Fruit fly (Drosophila melanogaster) whole organism, embryonic: Measurements from ENCODE around the gene Unc50.
A peak's percentile ranks its signal among the peaks of the same experiment; 100 is the strongest.

ENCODE experiments used
- CG11456 ChIP-seq: fragments of 200-800 bp; sonication (Bioruptor generic); IDR thresholded peaks from 3 replicates; pipeline ENCODE4 v1.3.6; 2022; ENCODE audit warnings: missing biosample characterization, missing genetic modification characterization
- CG1529 ChIP-seq: fragments of 200-800 bp; sonication (Bioruptor generic); optimal IDR thresholded peaks from 3 replicates; lab custom pipeline; 2018; ENCODE audit warnings: missing biosample characterization, missing genetic modification characterization
- CG15601 ChIP-seq: fragments of 200-800 bp; sonication (Bioruptor generic); optimal IDR thresholded peaks from 3 replicates; lab custom pipeline; 2019; ENCODE audit warnings: missing biosample characterization, mild to moderate bottlenecking, missing genetic modification characterization, moderate library complexity
- CG34224 ChIP-seq: fragments of 200-800 bp; sonication (Bioruptor generic); IDR thresholded peaks from 3 replicates; pipeline ENCODE4 v1.3.6; 2022; ENCODE audit warnings: missing biosample characterization, missing genetic modification characterization; ENCODE audit not compliant: partially characterized antibody
- CG3838 ChIP-seq: fragments of 200-800 bp; sonication (Bioruptor generic); optimal IDR thresholded peaks from 3 replicates; lab custom pipeline; 2016; ENCODE audit warnings: missing biosample characterization, missing genetic modification characterization
- CG6791 ChIP-seq: fragments of 200-800 bp; sonication (Bioruptor generic); IDR thresholded peaks from 3 replicates; pipeline ENCODE4 v1.3.6; 2022; ENCODE audit warnings: missing biosample characterization, missing genetic modification characterization; ENCODE audit not compliant: partially characterized antibody
- CG6854 ChIP-seq: fragments of 200-800 bp; sonication (Bioruptor generic); optimal IDR thresholded peaks from 3 replicates; lab custom pipeline; 2017; ENCODE audit warnings: missing biosample characterization, mild to moderate bottlenecking, missing genetic modification characterization
- CG7357 ChIP-seq: fragments of 200-800 bp; sonication (Bioruptor generic); IDR thresholded peaks from 3 replicates; pipeline ENCODE4 v1.3.6; 2022; ENCODE audit warnings: missing biosample characterization, missing genetic modification characterization
- D19A ChIP-seq: fragments of 200-800 bp; optimal IDR thresholded peaks from 3 replicates; lab custom pipeline; 2019; ENCODE audit warnings: missing biosample characterization, mild to moderate bottlenecking, missing genetic modification characterization, moderate library complexity
- Dfd ChIP-seq, 2 experiments: fragments of >200 bp; optimal IDR thresholded peaks; 2 replicates each; lab custom pipeline; 2017; ENCODE audit warnings: missing biosample characterization in 2 of 2, missing genetic modification characterization in 2 of 2
- Fer1 ChIP-seq: fragments of 200-800 bp; sonication (Bioruptor generic); optimal IDR thresholded peaks from 2 replicates; lab custom pipeline; 2017; ENCODE audit warnings: missing biosample characterization, mild to moderate bottlenecking, missing genetic modification characterization
- Hr78 ChIP-seq, 2 experiments: fragments of 200-800 bp in 1 of 2; fragments of >200 bp in 1 of 2; sonication (Bioruptor generic) in 1 of 2; optimal IDR thresholded peaks; 2 replicates each; lab custom pipeline; 2017 to 2019; ENCODE audit warnings: missing biosample characterization in 2 of 2, missing genetic modification characterization in 2 of 2, mild to moderate bottlenecking in 1 of 2, moderate library complexity in 1 of 2
- NC2α ChIP-seq: fragments of 200-800 bp; sonication (Bioruptor generic); optimal IDR thresholded peaks from 2 replicates; lab custom pipeline; 2016; ENCODE audit warnings: missing biosample characterization, missing genetic modification characterization
- Oaz ChIP-seq: fragments of 200-800 bp; sonication (Bioruptor generic); IDR thresholded peaks from 2 replicates; pipeline ENCODE4 v1.3.6; 2022; ENCODE audit warnings: missing biosample characterization, missing genetic modification characterization
- Optix ChIP-seq: fragments of 200-800 bp; sonication (Bioruptor generic); IDR thresholded peaks from 3 replicates; pipeline ENCODE4 v1.3.6; 2022; ENCODE audit warnings: missing biosample characterization, missing genetic modification characterization
- Ptx1 ChIP-seq: fragments of 200-800 bp; sonication (Bioruptor generic); IDR thresholded peaks from 2 replicates; pipeline ENCODE4 v1.3.6; 2022; ENCODE audit warnings: missing biosample characterization, missing genetic modification characterization
- Vsx1 ChIP-seq: fragments of 200-800 bp; sonication (Bioruptor generic); optimal IDR thresholded peaks from 2 replicates; lab custom pipeline; 2017; ENCODE audit warnings: missing biosample characterization, mild to moderate bottlenecking, missing genetic modification characterization, missing genetic modification reagents
- abd-A ChIP-seq: fragments of 200-800 bp; sonication (Bioruptor generic); optimal IDR thresholded peaks from 3 replicates; lab custom pipeline; 2019; ENCODE audit warnings: missing biosample characterization, mild to moderate bottlenecking, missing genetic modification characterization, moderate library complexity
- chm ChIP-seq: fragments of 200-800 bp; sonication (Bioruptor generic); IDR thresholded peaks from 2 replicates; pipeline ENCODE4 v1.3.6; 2022; ENCODE audit warnings: missing biosample characterization, missing genetic modification characterization
- crp ChIP-seq, 2 experiments: fragments of 200-800 bp; sonication (Bioruptor generic); optimal IDR thresholded peaks; 2 replicates in 1 of 2; 3 replicates in 1 of 2; lab custom pipeline; 2017; ENCODE audit warnings: missing biosample characterization in 2 of 2, missing genetic modification characterization in 2 of 2, mild to moderate bottlenecking in 1 of 2, moderate library complexity in 1 of 2
- eve ChIP-seq, 2 experiments: fragments of >200 bp; optimal IDR thresholded peaks; 2 replicates each; lab custom pipeline; 2017; ENCODE audit warnings: missing biosample characterization in 2 of 2, missing genetic modification characterization in 2 of 2
- gcm ChIP-seq: fragments of 200-800 bp; sonication (Bioruptor generic); optimal IDR thresholded peaks from 2 replicates; lab custom pipeline; 2019; ENCODE audit warnings: missing biosample characterization, mild to moderate bottlenecking, missing genetic modification characterization, moderate library complexity
- hkb ChIP-seq, 2 experiments: fragments of 200-800 bp in 1 of 2; fragments of >200 bp in 1 of 2; sonication (Bioruptor generic) in 1 of 2; IDR thresholded peaks in 1 of 2; optimal IDR thresholded peaks in 1 of 2; 2 replicates each; pipeline versions ENCODE4 v1.3.6 to Lab custom; 2017 to 2022; ENCODE audit warnings: missing biosample characterization in 1 of 2, missing genetic modification characterization in 1 of 2
- kah ChIP-seq: fragments of 200-800 bp; sonication (Bioruptor generic); optimal IDR thresholded peaks from 2 replicates; lab custom pipeline; 2018; ENCODE audit warnings: missing biosample characterization, mild to moderate bottlenecking, missing genetic modification characterization
- maf-S ChIP-seq: fragments of 200-800 bp; sonication (Bioruptor generic); optimal IDR thresholded peaks from 2 replicates; lab custom pipeline; 2016; ENCODE audit warnings: missing biosample characterization, missing genetic modification characterization
- mld ChIP-seq: fragments of 200-800 bp; sonication (Bioruptor generic); IDR thresholded peaks from 3 replicates; pipeline ENCODE4 v1.3.6; 2022; ENCODE audit warnings: missing biosample characterization, missing genetic modification characterization; ENCODE audit not compliant: partially characterized antibody
- odd ChIP-seq: fragments of 200-800 bp; sonication (Bioruptor generic); optimal IDR thresholded peaks from 2 replicates; lab custom pipeline; 2017; ENCODE audit warnings: missing biosample characterization, mild to moderate bottlenecking, missing genetic modification characterization
- psq ChIP-seq: fragments of 200-800 bp; sonication (Bioruptor generic); optimal IDR thresholded peaks from 2 replicates; lab custom pipeline; 2017; ENCODE audit warnings: missing biosample characterization, missing genetic modification characterization
- sens ChIP-seq: fragments of 200-800 bp; sonication (Bioruptor generic); peaks from one replicate; lab custom pipeline; 2016; ENCODE audit warnings: missing biosample characterization, missing genetic modification characterization
- sima ChIP-seq: fragments of 200-800 bp; sonication (Bioruptor generic); optimal IDR thresholded peaks from 2 replicates; lab custom pipeline; 2016; ENCODE audit warnings: missing biosample characterization, missing genetic modification characterization
- stwl ChIP-seq: fragments of 200-800 bp; sonication (Bioruptor generic); optimal IDR thresholded peaks from 3 replicates; lab custom pipeline; 2018; ENCODE audit warnings: missing biosample characterization, mild to moderate bottlenecking, missing genetic modification characterization, moderate library complexity
- usp ChIP-seq: fragments of >200 bp; optimal IDR thresholded peaks from 2 replicates; lab custom pipeline; 2017; ENCODE audit warnings: missing biosample characterization, missing genetic modification characterization
- vnd ChIP-seq: fragments of 200-800 bp; sonication (Bioruptor generic); IDR thresholded peaks from 3 replicates; pipeline ENCODE4 v1.3.6; 2022; ENCODE audit warnings: missing biosample characterization, missing genetic modification characterization; ENCODE audit not compliant: partially characterized antibody
- zen2 ChIP-seq: fragments of 200-800 bp; sonication (Bioruptor generic); IDR thresholded peaks from 3 replicates; pipeline ENCODE4 v1.3.6; 2022; ENCODE audit warnings: missing biosample characterization, missing genetic modification characterization; ENCODE audit not compliant: partially characterized antibody

The Unc50 gene

dm6 chr3R:8668024-8668856 lies 8.2 kb downstream of the Unc50 start (continued):
- no peak for TF ChIP-seq Fer1 (GFP tag; lab: Kevin White, UChicago)
- TF ChIP-seq sens (GFP tag; lab: Kevin White, UChicago) = peak; percentile 79
- no peak for TF ChIP-seq odd (GFP tag; lab: Kevin White, UChicago)
- TF ChIP-seq CG11456 (GFP tag; lab: Robert Waterston, UW) = no peak
- TF ChIP-seq chm = peak; percentile 7; the same call in 1 of the 2 replicates
- TF ChIP-seq kah (GFP tag; lab: Kevin White, UChicago) = peak; percentile 10
- TF ChIP-seq CG7357 (GFP tag; lab: Robert Waterston, UW) = no peak
- peak; percentile 35 for TF ChIP-seq vnd (GFP tag; lab: Robert Waterston, UW)
- peak in 1 of 2 experiments; percentile 71 for TF ChIP-seq Hr78 (GFP tag; optimal IDR thresholded peaks at IDR 0.05; lab: Kevin White, UChicago)
- peak; percentile 93 for TF ChIP-seq abd-A (tag; lab: Kevin White, UChicago)
- TF ChIP-seq NC2α = no peak
- TF ChIP-seq zen2 (GFP tag; lab: Robert Waterston, UW) = peak; percentile 18; the same call in 2 of the 3 replicates
- no peak for TF ChIP-seq gcm (GFP tag; lab: Kevin White, UChicago)
- TF ChIP-seq psq (GFP tag; lab: Kevin White, UChicago) = no peak
- peak; percentile 95 for TF ChIP-seq CG6791
- TF ChIP-seq Optix (GFP tag; lab: Robert Waterston, UW) = no peak
- no peak for TF ChIP-seq CG3838 (GFP tag; lab: Kevin White, UChicago)

DNA sequence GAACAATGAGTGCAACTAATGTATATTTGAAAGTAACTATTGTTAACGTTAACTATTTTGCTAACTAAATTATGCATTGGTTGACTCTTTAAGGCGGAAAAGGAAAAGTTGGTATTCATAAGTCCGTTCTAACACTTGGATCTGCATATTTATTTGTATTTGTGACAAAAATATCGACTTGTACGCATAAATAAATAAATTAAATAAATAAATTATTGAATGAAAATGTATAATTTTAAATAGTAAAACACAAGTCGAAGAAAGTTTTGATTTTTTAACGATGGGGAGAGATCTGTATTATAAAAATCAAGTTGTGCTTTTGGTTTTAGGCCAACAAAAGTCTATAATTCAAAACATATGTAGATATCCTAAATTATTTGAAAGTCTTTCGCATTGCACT lies 8.8 kb downstream of the Unc50 start, which contains the start of gene CG8036:
Gene CG8036 (plus strand): TSS at position 301 of the 400 bp plus-strand sequence.
- TF ChIP-seq CG1529 (GFP tag; lab: Kevin White, UChicago) (no peak), CG15601 (tag; lab: Kevin White, UChicago) (no peak), mld (no peak), eve (GFP tag; optimal IDR thresholded peaks at IDR 0.05; lab: Kevin White, UChicago) (no peak), CG6854 (GFP tag; lab: Kevin White, UChicago) (no peak), sima (GFP tag; lab: Kevin White, UChicago) (no peak), CG34224 (GFP tag; lab: Robert Waterston, UW) (no peak), crp (GFP tag; optimal IDR thresholded peaks at IDR 0.05; lab: Kevin White, UChicago) (no peak), CG11456 (GFP tag; lab: Robert Waterston, UW) (no peak), maf-S (no peak), usp (GFP tag; lab: Kevin White, UChicago) (no peak), hkb (optimal IDR thresholded peaks at IDR 0.05; lab: Kevin White, UChicago) (no peak), hkb (GFP tag; IDR thresholded peaks at IDR 0.05; lab: Robert Waterston, UW) (no peak), Ptx1 (GFP tag; lab: Robert Waterston, UW) (no peak), Dfd (GFP tag; optimal IDR thresholded peaks at IDR 0.05; lab: Kevin White, UChicago) (no peak), Vsx1 (GFP tag; lab: Kevin White, UChicago) (no peak), zen2 (GFP tag; lab: Robert Waterston, UW) (no peak), stwl (tag; lab: Kevin White, UChicago) (no peak), Oaz (GFP tag; lab: Robert Waterston, UW) (no peak), D19A (tag; lab: Kevin White, UChicago) (no peak)
- TF ChIP-seq, all 482 proteins: peak for 0
